Worm (Caenorhabditis elegans) whole organism, L3 larva: Measurements from ENCODE around the gene mcp-1.

ENCODE experiments used
- aly-2 ChIP-seq: fragments of 150-350 bp; optimal IDR thresholded peaks from 2 replicates; lab custom pipeline; 2014; ENCODE audit warnings: missing biosample characterization, missing genetic modification characterization
- ama-1 ChIP-seq: fragments of 150-350 bp; optimal IDR thresholded peaks from 2 replicates; lab custom pipeline; 2018
- daf-12 ChIP-seq: fragments of 150-350 bp; optimal IDR thresholded peaks from 2 replicates; lab custom pipeline; 2014; ENCODE audit warnings: missing biosample characterization, missing genetic modification reagents, missing genetic modification characterization
- egl-27 ChIP-seq: sonication (generic microtip); optimal IDR thresholded peaks from 4 replicates; lab custom pipeline; 2017; ENCODE audit warnings: missing biosample characterization, missing genetic modification reagents, missing genetic modification characterization
- fkh-10 ChIP-seq: sonication (generic microtip); optimal IDR thresholded peaks from 2 replicates; lab custom pipeline; 2017; ENCODE audit warnings: missing biosample characterization, missing genetic modification reagents, missing genetic modification characterization
- fos-1 ChIP-seq: fragments of 150-350 bp; optimal IDR thresholded peaks from 2 replicates; lab custom pipeline; 2014; ENCODE audit warnings: missing biosample characterization, missing genetic modification characterization
- nhr-12 ChIP-seq: fragments of 150-350 bp; optimal IDR thresholded peaks from 2 replicates; lab custom pipeline; 2014; ENCODE audit warnings: missing biosample characterization, missing genetic modification characterization
- nhr-237 ChIP-seq: fragments of 150-350 bp; optimal IDR thresholded peaks from 2 replicates; lab custom pipeline; 2014; ENCODE audit warnings: missing biosample characterization, missing genetic modification characterization
- nhr-28 ChIP-seq: fragments of 150-350 bp; optimal IDR thresholded peaks from 2 replicates; lab custom pipeline; 2014; ENCODE audit warnings: missing biosample characterization, missing genetic modification characterization
- nhr-77 ChIP-seq: fragments of 150-350 bp; optimal IDR thresholded peaks from 2 replicates; lab custom pipeline; 2014; ENCODE audit warnings: missing biosample characterization, missing genetic modification characterization
- pha-4 ChIP-seq: fragments of 150-350 bp; optimal IDR thresholded peaks from 2 replicates; lab custom pipeline; 2014; ENCODE audit warnings: missing biosample characterization, missing genetic modification reagents, missing genetic modification characterization
- unc-39 ChIP-seq: sonication (generic microtip); optimal IDR thresholded peaks from 4 replicates; lab custom pipeline; 2017; ENCODE audit warnings: missing biosample characterization, missing genetic modification characterization
- unc-62 ChIP-seq: fragments of 150-350 bp; sonication (generic microtip); optimal IDR thresholded peaks from 4 replicates; lab custom pipeline; 2014; ENCODE audit warnings: missing biosample characterization, missing genetic modification reagents, missing genetic modification characterization
- ztf-11 ChIP-seq: fragments of 150-350 bp; optimal IDR thresholded peaks from 2 replicates; lab custom pipeline; 2014; ENCODE audit warnings: missing biosample characterization, missing genetic modification characterization

DNA sequence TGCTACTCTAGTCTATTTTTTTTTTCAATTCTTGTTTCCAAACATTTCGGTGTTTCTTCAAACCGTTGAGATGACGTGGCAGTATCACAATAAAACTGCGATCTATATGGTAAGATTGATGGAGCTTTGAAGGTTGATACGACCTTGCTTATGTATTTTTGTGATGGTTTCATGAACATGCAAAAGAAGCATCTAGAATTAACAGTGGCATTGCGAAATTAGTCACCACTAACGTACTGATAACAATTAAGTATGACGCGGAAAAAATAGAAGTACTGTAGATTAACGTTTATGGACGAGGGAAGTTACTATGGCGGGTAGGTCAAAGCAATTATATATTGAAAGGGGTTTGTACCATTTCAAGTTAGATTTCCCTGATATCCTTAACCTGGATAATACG is 50.8 kb downstream of the mcp-1 start:
- no peak for TF ChIP-seq ama-1 (lab: Kevin White, UChicago)
- no peak for TF ChIP-seq aly-2
- no peak for TF ChIP-seq fkh-10 (GFP tag; lab: Kevin White, UChicago)
- TF ChIP-seq pha-4 (tag; lab: Kevin White, UChicago): no peak
- no peak for TF ChIP-seq ztf-11 (tag; lab: Kevin White, UChicago)
- TF ChIP-seq unc-39: no peak
- no peak for TF ChIP-seq egl-27 (tag; lab: Kevin White, UChicago)
- TF ChIP-seq unc-62 (GFP tag; lab: Kevin White, UChicago): no peak
- TF ChIP-seq nhr-12 (tag; lab: Kevin White, UChicago): no peak
- no peak for TF ChIP-seq daf-12 (tag; lab: Kevin White, UChicago)
- no peak for TF ChIP-seq nhr-77 (tag; lab: Kevin White, UChicago)
- TF ChIP-seq fos-1 (tag; lab: Kevin White, UChicago): no peak
- no peak for TF ChIP-seq nhr-28 (tag; lab: Kevin White, UChicago)
- no peak for TF ChIP-seq nhr-237 (tag; lab: Kevin White, UChicago)
